Worm (Caenorhabditis elegans): Measurements from ENCODE around the gene rrp-1.

Gene rrp-1

ce11 chrIV:9994895-9995394 lies 12.9 kb upstream of the rrp-1 start, which contains the start of gene uba-1 (continued):
- no peak for TF ChIP-seq him-1 (tag; optimal IDR thresholded peaks at IDR 0.05)

- no peak for TF ChIP-seq mel-28 (tag; optimal IDR thresholded peaks at IDR 0.05; ENCODE audit: borderline replicate concordance)
- peak; percentile 29 for TF ChIP-seq nhr-80 (tag; optimal IDR thresholded peaks at IDR 0.05)
- no peak for TF ChIP-seq athp-1 (tag; optimal IDR thresholded peaks at IDR 0.05)
- TF ChIP-seq hrde-1 (tag; optimal IDR thresholded peaks at IDR 0.05; ENCODE audit: borderline replicate concordance): no peak
- TF ChIP-seq nfyb-1 (GFP tag; IDR thresholded peaks at IDR 0.05): peak; percentile 45; the same call in 1 of the 2 replicates
- no peak for TF ChIP-seq atf-7 (tag; optimal IDR thresholded peaks at IDR 0.05)
- no peak for TF ChIP-seq nfya-2 (GFP tag; IDR thresholded peaks at IDR 0.05)
- TF ChIP-seq cebp-1 (GFP tag; IDR thresholded peaks at IDR 0.05): peak; percentile 42; the same call in 1 of the 2 replicates
- TF ChIP-seq cebp-1 (tag; optimal IDR thresholded peaks at IDR 0.05): peak; percentile 87
- no peak for TF ChIP-seq ceh-27 (GFP tag; optimal IDR thresholded peaks at IDR 0.05)
- TF ChIP-seq hmg-1.2 (GFP tag; IDR thresholded peaks at IDR 0.05): peak; percentile 10
- TF ChIP-seq ceh-58 (GFP tag; IDR thresholded peaks at IDR 0.05): no peak
- TF ChIP-seq madf-6 (GFP tag; IDR thresholded peaks at IDR 0.05): peak; percentile 40; the same call in 1 of the 2 replicates
These were observed 11.5 kb upstream of the rrp-1 start for ce11 chrIV:9993403-9994132.

- TF ChIP-seq repo-1 (tag; optimal IDR thresholded peaks at IDR 0.05) (no peak), mcd-1 (GFP tag; IDR thresholded peaks at IDR 0.05) (no peak), F10E7.11 (tag; optimal IDR thresholded peaks at IDR 0.05) (no peak), madf-6 (GFP tag; IDR thresholded peaks at IDR 0.05) (peak; percentile 41; the same call in 1 of the 2 replicates), F39B2.1 (GFP tag; IDR thresholded peaks at IDR 0.05) (no peak), ama-1 (optimal IDR thresholded peaks at IDR 0.05) (no peak), ama-1 (GFP tag; optimal IDR thresholded peaks at IDR 0.05) (peak in 1 of 2 experiments; percentile 23), xnd-1 (tag; optimal IDR thresholded peaks at IDR 0.05) (no peak), hrde-1 (tag; optimal IDR thresholded peaks at IDR 0.05; ENCODE audit: borderline replicate concordance) (peak; percentile 57), ets-4 (GFP tag; optimal IDR thresholded peaks at IDR 0.05) (no peak), nhr-90 (tag; optimal IDR thresholded peaks at IDR 0.05) (no peak), somi-1 (GFP tag; optimal IDR thresholded peaks at IDR 0.05) (no peak), dox-1 (GFP tag; IDR thresholded peaks at IDR 0.05) (no peak), sptf-2 (GFP tag; optimal IDR thresholded peaks at IDR 0.05) (no peak), B0336.3 (GFP tag; IDR thresholded peaks at IDR 0.05) (peak; percentile 70), sea-2 (GFP tag; IDR thresholded peaks at IDR 0.05) (no peak), tbp1 (GFP tag; optimal IDR thresholded peaks at IDR 0.05) (peak; percentile 10), F55B11.4 (tag; optimal IDR thresholded peaks at IDR 0.05; ENCODE audit: borderline replicate concordance, insufficient read depth) (no peak), snpc-4 (GFP tag; optimal IDR thresholded peaks at IDR 0.05) (no peak), snpc-4 (tag; optimal IDR thresholded peaks at IDR 0.05) (no peak), ceh-100 (GFP tag; IDR thresholded peaks at IDR 0.05) (peak; percentile 10; the same call in 1 of the 2 replicates), madf-3 (GFP tag; IDR thresholded peaks at IDR 0.05) (peak; percentile 52; the same call in 1 of the 2 replicates), ztf-22 (GFP tag; optimal IDR thresholded peaks at IDR 0.05) (no peak), chd-7 (tag; optimal IDR thresholded peaks at IDR 0.05) (no peak), tlf-1 (GFP tag; optimal IDR thresholded peaks at IDR 0.05) (peak; percentile 36), lir-1 (GFP tag; conservative IDR thresholded peaks at IDR 0.05) (no peak), B0261.1 (tag; optimal IDR thresholded peaks at IDR 0.05) (no peak), Y67H2A.10 (GFP tag; conservative IDR thresholded peaks at IDR 0.05) (no peak), egl-44 (GFP tag; IDR thresholded peaks at IDR 0.05) (no peak), nfyb-1 (GFP tag; IDR thresholded peaks at IDR 0.05) (peak; percentile 37; the same call in 1 of the 2 replicates), aptf-2 (GFP tag; conservative IDR thresholded peaks at IDR 0.05) (no peak), athp-1 (tag; optimal IDR thresholded peaks at IDR 0.05) (no peak), hmg-1.2 (GFP tag; IDR thresholded peaks at IDR 0.05) (peak; percentile 9; the same call in 1 of the 2 replicates), rcor-1 (GFP tag; IDR thresholded peaks at IDR 0.05) (no peak), Y95B8A.8 (GFP tag; IDR thresholded peaks at IDR 0.05) (no peak)
These were observed 7.3 kb upstream of the rrp-1 start for ce11 chrIV:9989416-9989815.
